Fruit fly (Drosophila melanogaster): ENCODE results near the gene Srp68.

Gene Srp68

dm6 chr3L:8950955-8951354 lies 23.9 kb upstream of the Srp68 start (continued):
- TF ChIP-seq CG10209 (GFP tag; optimal IDR thresholded peaks at IDR 0.05) (peak; percentile 59), CG13775 (GFP tag; optimal IDR thresholded peaks at IDR 0.05) (peak; percentile 23), danr (GFP tag; IDR thresholded peaks at IDR 0.05) (no peak), cas (GFP tag; IDR thresholded peaks at IDR 0.05) (no peak)

DNA sequence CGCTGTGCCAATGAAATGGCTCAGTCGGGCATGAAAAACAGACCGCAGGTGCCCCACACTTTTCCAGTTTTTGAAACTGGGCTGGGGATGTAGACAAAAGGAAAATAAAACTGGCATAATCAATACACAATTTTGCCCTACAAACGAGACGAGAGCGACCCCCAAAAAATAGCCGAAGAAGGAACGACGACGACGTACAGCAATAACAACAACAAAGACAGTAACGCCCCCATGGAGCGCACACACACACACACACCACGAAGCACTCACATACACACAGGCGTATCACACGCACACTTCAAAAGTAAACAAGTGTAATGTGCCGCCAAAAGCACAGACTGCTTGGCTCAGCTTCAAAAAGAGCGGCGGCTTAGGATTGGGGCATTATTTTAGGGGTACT lies 23.3 kb upstream of the Srp68 start:
- TF ChIP-seq Med (GFP tag) (peak; percentile 69), cg (GFP tag; optimal IDR thresholded peaks at IDR 0.05) (peak; percentile 71), CG10274 (GFP tag; optimal IDR thresholded peaks at IDR 0.05) (no peak), seq (GFP tag; IDR thresholded peaks at IDR 0.05) (no peak), sqz (GFP tag; optimal IDR thresholded peaks at IDR 0.05) (no peak), NFAT (GFP tag; IDR thresholded peaks at IDR 0.05) (no peak), wdn (GFP tag; IDR thresholded peaks at IDR 0.05) (no peak), Hey (tag; optimal IDR thresholded peaks at IDR 0.05) (peak; percentile 24), CG13624 (GFP tag; optimal IDR thresholded peaks at IDR 0.05) (no peak), CG4360 (GFP tag; IDR thresholded peaks at IDR 0.05) (peak; percentile 57), fd102C (GFP tag; optimal IDR thresholded peaks at IDR 0.05) (no peak), Deaf1 (tag; optimal IDR thresholded peaks at IDR 0.05) (peak; percentile 91), onecut (GFP tag; IDR thresholded peaks at IDR 0.05) (peak; percentile 65; the same call in 1 of the 2 replicates), MESR4 (GFP tag; optimal IDR thresholded peaks at IDR 0.05) (no peak), Scr (GFP tag; IDR thresholded peaks at IDR 0.05; ENCODE audit: partially characterized antibody) (0 out of 2 replicates have a peak, but pooled peaks have one; percentile 14), CG11247 (GFP tag; IDR thresholded peaks at IDR 0.05) (no peak), abd-A (tag; optimal IDR thresholded peaks at IDR 0.05) (peak; percentile 62), Kr (GFP tag; optimal IDR thresholded peaks at IDR 0.05) (no peak), CG4424 (GFP tag; optimal IDR thresholded peaks at IDR 0.05) (no peak), Nf-YC (tag; optimal IDR thresholded peaks at IDR 0.05) (peak; percentile 4), exex (tag; optimal IDR thresholded peaks at IDR 0.05) (no peak), sug (tag; optimal IDR thresholded peaks at IDR 0.05) (peak; percentile 49), B-H2 (GFP tag; optimal IDR thresholded peaks at IDR 0.05) (no peak), ab (GFP tag; optimal IDR thresholded peaks at IDR 0.05) (no peak), CG6689 (GFP tag; IDR thresholded peaks at IDR 0.05) (no peak), gsb-n (tag; optimal IDR thresholded peaks at IDR 0.05) (no peak), chinmo (GFP tag; IDR thresholded peaks at IDR 0.05; ENCODE audit: partially characterized antibody) (0 out of 4 replicates have a peak, but pooled peaks have one; percentile 45), CG10979 (tag; optimal IDR thresholded peaks at IDR 0.05) (no peak), Gug (GFP tag; IDR thresholded peaks at IDR 0.05) (no peak), lmd (GFP tag; IDR thresholded peaks at IDR 0.05) (no peak), CG8478 (optimal IDR thresholded peaks at IDR 0.05) (no peak), CG2202 (tag; optimal IDR thresholded peaks at IDR 0.05) (no peak), CG32767 (GFP tag; IDR thresholded peaks at IDR 0.05) (peak; percentile 52)

DNA sequence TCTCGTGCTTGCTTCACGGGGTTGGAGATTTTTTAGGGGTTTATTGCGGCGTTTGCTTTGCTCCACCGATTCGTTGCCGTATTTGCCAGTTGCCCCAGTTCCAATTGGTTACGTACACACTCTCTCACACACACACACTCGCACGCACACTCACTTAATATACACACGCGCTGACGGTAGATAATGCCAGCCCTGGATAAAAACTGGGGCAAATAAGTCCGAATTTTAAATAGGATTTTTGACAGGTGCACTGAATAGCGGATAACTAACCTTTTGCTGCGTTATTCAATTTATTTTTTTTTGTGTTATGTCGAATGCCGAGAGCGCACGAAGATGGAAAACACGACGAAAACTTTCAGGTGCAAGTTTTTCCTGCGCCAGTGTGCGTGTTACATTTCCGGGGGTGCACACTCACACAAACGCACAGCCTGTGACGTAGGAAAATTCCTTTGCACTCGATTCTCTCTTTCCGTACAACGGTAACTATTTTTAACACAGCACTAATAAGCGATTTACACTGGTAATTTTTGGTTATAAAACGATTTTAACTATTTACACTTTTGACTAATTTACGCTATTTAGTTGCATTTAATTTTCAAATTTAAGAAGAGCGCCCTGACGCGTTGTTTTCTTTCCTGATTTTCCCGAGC lies 22.2 kb upstream of the Srp68 start:
- no peak for TF ChIP-seq CG10462 (GFP tag; optimal IDR thresholded peaks at IDR 0.05)
- peak in 1 of 2 experiments; percentile 2 for TF ChIP-seq Trl (optimal IDR thresholded peaks at IDR 0.05)
- TF ChIP-seq Trl (GFP tag; optimal IDR thresholded peaks at IDR 0.05): no peak
- 0 out of 4 replicates have a peak, but pooled peaks have one; percentile 55 for TF ChIP-seq chinmo (GFP tag; IDR thresholded peaks at IDR 0.05; ENCODE audit: partially characterized antibody)
- peak; percentile 26 for TF ChIP-seq Nf-YC (tag; optimal IDR thresholded peaks at IDR 0.05)
- TF ChIP-seq CG17186 (GFP tag; optimal IDR thresholded peaks at IDR 0.05): no peak
- TF ChIP-seq ara (GFP tag; IDR thresholded peaks at IDR 0.05): 0 out of 2 replicates have a peak, but pooled peaks have one; percentile 23
- TF ChIP-seq Elba2 (GFP tag; optimal IDR thresholded peaks at IDR 0.05): peak; percentile 3
- peak; percentile 96 for TF ChIP-seq nerfin-1 (tag; optimal IDR thresholded peaks at IDR 0.05)
- peak; percentile 44 for TF ChIP-seq sd (tag; optimal IDR thresholded peaks at IDR 0.05)
- peak; percentile 67 for TF ChIP-seq Med (GFP tag)
- peak; percentile 66 for TF ChIP-seq cg (GFP tag; optimal IDR thresholded peaks at IDR 0.05)
- no peak for TF ChIP-seq CG7357 (GFP tag; IDR thresholded peaks at IDR 0.05)
- peak in 1 of 2 experiments; percentile 31 for TF ChIP-seq Pdp1 (GFP tag; optimal IDR thresholded peaks at IDR 0.05)
- 0 out of 2 replicates have a peak, but pooled peaks have one; percentile 4 for TF ChIP-seq CG4360 (GFP tag; IDR thresholded peaks at IDR 0.05)
- TF ChIP-seq CG15479 (GFP tag; optimal IDR thresholded peaks at IDR 0.05): no peak
- no peak for TF ChIP-seq vnd (GFP tag; IDR thresholded peaks at IDR 0.05; ENCODE audit: partially characterized antibody)
